Fruit fly (Drosophila melanogaster) whole organism, embryonic: Measurements from ENCODE around the gene lectin-33A.

Source experiments
- Antp ChIP-seq: fragments of 200-800 bp; sonication (Bioruptor generic); optimal IDR thresholded peaks from 3 replicates; lab custom pipeline; 2016; ENCODE audit warnings: missing biosample characterization, missing genetic modification characterization
- Atf3 ChIP-seq: fragments of 200-800 bp; sonication (Bioruptor generic); optimal IDR thresholded peaks from 3 replicates; lab custom pipeline; 2016; ENCODE audit warnings: missing biosample characterization, missing genetic modification characterization
- Atf6 ChIP-seq: fragments of 200-800 bp; sonication (Bioruptor generic); IDR thresholded peaks from 2 replicates; pipeline ENCODE4 v1.3.6; 2022; ENCODE audit warnings: missing biosample characterization, missing genetic modification characterization
- Bteb2 ChIP-seq: fragments of 200-800 bp; sonication (Bioruptor generic); optimal IDR thresholded peaks from 2 replicates; lab custom pipeline; 2016; ENCODE audit warnings: missing biosample characterization, missing genetic modification characterization
- C15 ChIP-seq: fragments of 200-800 bp; sonication (Bioruptor generic); IDR thresholded peaks from 3 replicates; pipeline ENCODE4 v1.3.6; 2022; ENCODE audit warnings: missing biosample characterization, missing genetic modification characterization
- CG10431 ChIP-seq: fragments of 200-800 bp; sonication (Bioruptor generic); optimal IDR thresholded peaks from 3 replicates; lab custom pipeline; 2018; ENCODE audit warnings: missing biosample characterization, mild to moderate bottlenecking, missing genetic modification characterization
- CG10654 ChIP-seq: fragments of 200-800 bp; sonication (Bioruptor generic); optimal IDR thresholded peaks from 2 replicates; lab custom pipeline; 2016; ENCODE audit warnings: missing biosample characterization, missing genetic modification characterization
- CG10979 ChIP-seq: fragments of 200-800 bp; sonication (Bioruptor generic); optimal IDR thresholded peaks from 2 replicates; lab custom pipeline; 2018; ENCODE audit warnings: missing biosample characterization, mild to moderate bottlenecking, missing genetic modification characterization, moderate library complexity
- CG11085 ChIP-seq: fragments of 200-800 bp; sonication (Bioruptor generic); IDR thresholded peaks from 2 replicates; pipeline ENCODE4 v1.3.6; 2022; ENCODE audit warnings: missing biosample characterization, missing genetic modification characterization
- CG11398 ChIP-seq: fragments of 200-800 bp; sonication (Bioruptor generic); optimal IDR thresholded peaks from 2 replicates; lab custom pipeline; 2016; ENCODE audit warnings: missing biosample characterization, missing genetic modification characterization
- CG12155 ChIP-seq: fragments of 200-800 bp; sonication (Bioruptor generic); optimal IDR thresholded peaks from 3 replicates; lab custom pipeline; 2016; ENCODE audit warnings: missing biosample characterization, missing genetic modification characterization
- CG12236 ChIP-seq: fragments of 200-800 bp; sonication (Bioruptor generic); optimal IDR thresholded peaks from 2 replicates; lab custom pipeline; 2016; ENCODE audit warnings: missing biosample characterization, missing genetic modification characterization
- CG14014 ChIP-seq: fragments of 200-800 bp; sonication (Bioruptor generic); IDR thresholded peaks from 2 replicates; pipeline ENCODE4 v1.3.6; 2022; ENCODE audit warnings: missing biosample characterization, missing genetic modification characterization
- CG1529 ChIP-seq: fragments of 200-800 bp; sonication (Bioruptor generic); optimal IDR thresholded peaks from 3 replicates; lab custom pipeline; 2018; ENCODE audit warnings: missing biosample characterization, missing genetic modification characterization
- CG15479 ChIP-seq: fragments of 200-800 bp; sonication (Bioruptor generic); optimal IDR thresholded peaks from 3 replicates; lab custom pipeline; 2019; ENCODE audit warnings: missing biosample characterization, mild to moderate bottlenecking, missing genetic modification characterization, moderate library complexity
- CG17385 ChIP-seq: fragments of 200-800 bp; sonication (Bioruptor generic); optimal IDR thresholded peaks from 3 replicates; lab custom pipeline; 2018; ENCODE audit warnings: missing biosample characterization, mild to moderate bottlenecking, missing genetic modification characterization
- CG2889 ChIP-seq: fragments of 200-800 bp; sonication (Bioruptor generic); IDR thresholded peaks from 3 replicates; pipeline ENCODE4 v1.3.6; 2022; ENCODE audit warnings: missing biosample characterization, missing genetic modification characterization
- CG33557 ChIP-seq: fragments of 200-800 bp; sonication (Bioruptor generic); optimal IDR thresholded peaks from 2 replicates; lab custom pipeline; 2019; ENCODE audit warnings: missing biosample characterization, mild to moderate bottlenecking, missing genetic modification characterization, moderate library complexity
- CG3838 ChIP-seq: fragments of 200-800 bp; sonication (Bioruptor generic); optimal IDR thresholded peaks from 3 replicates; lab custom pipeline; 2016; ENCODE audit warnings: missing biosample characterization, missing genetic modification characterization
- CG3995 ChIP-seq: fragments of 200-800 bp; sonication (Bioruptor generic); optimal IDR thresholded peaks from 3 replicates; lab custom pipeline; 2016; ENCODE audit warnings: missing biosample characterization, missing genetic modification characterization
- CG4820 ChIP-seq: fragments of 200-800 bp; sonication (Bioruptor generic); optimal IDR thresholded peaks from 3 replicates; lab custom pipeline; 2016; ENCODE audit warnings: missing biosample characterization, missing genetic modification characterization
- CG5245 ChIP-seq: fragments of 200-800 bp; sonication (Bioruptor generic); optimal IDR thresholded peaks from 3 replicates; lab custom pipeline; 2016; ENCODE audit warnings: missing biosample characterization, missing genetic modification characterization
- CG6813 ChIP-seq: fragments of 200-800 bp; sonication (Bioruptor generic); optimal IDR thresholded peaks from 2 replicates; lab custom pipeline; 2017; ENCODE audit warnings: missing biosample characterization, missing genetic modification characterization, mild to moderate bottlenecking, moderate library complexity, missing genetic modification reagents
- CG7271 ChIP-seq: fragments of 200-800 bp; sonication (Bioruptor generic); optimal IDR thresholded peaks from 2 replicates; lab custom pipeline; 2018; ENCODE audit warnings: missing biosample characterization, mild to moderate bottlenecking, missing genetic modification characterization, moderate library complexity
- CG8290 ChIP-seq, 3 experiments: fragments of 200-800 bp; sonication (Bioruptor generic); optimal IDR thresholded peaks; 2 replicates each; lab custom pipeline; 2016 to 2019; ENCODE audit warnings: missing biosample characterization in 3 of 3, missing genetic modification characterization in 3 of 3, mild to moderate bottlenecking in 2 of 3, moderate library complexity in 1 of 3
- D ChIP-seq, 2 experiments: fragments of 200-800 bp in 1 of 2; fragments of >200 bp in 1 of 2; sonication (Bioruptor generic) in 1 of 2; optimal IDR thresholded peaks; 2 replicates in 1 of 2; 3 replicates in 1 of 2; lab custom pipeline; 2017; ENCODE audit warnings: mild to moderate bottlenecking in 1 of 2, missing biosample characterization in 1 of 2, missing genetic modification characterization in 1 of 2, missing genetic modification reagents in 1 of 2
- Dfd ChIP-seq, 2 experiments: fragments of >200 bp; optimal IDR thresholded peaks; 2 replicates each; lab custom pipeline; 2017; ENCODE audit warnings: missing biosample characterization in 2 of 2, missing genetic modification characterization in 2 of 2
- Eip74EF ChIP-seq, 2 experiments: fragments of 200-800 bp in 1 of 2; fragments of >200 bp in 1 of 2; sonication (Bioruptor generic) in 1 of 2; optimal IDR thresholded peaks; 2 replicates each; lab custom pipeline; 2017 to 2019; ENCODE audit warnings: missing biosample characterization in 2 of 2, missing genetic modification characterization in 2 of 2, mild to moderate bottlenecking in 1 of 2, moderate library complexity in 1 of 2
- Ets97D ChIP-seq: fragments of 200-800 bp; sonication (Bioruptor generic); optimal IDR thresholded peaks from 3 replicates; lab custom pipeline; 2016; ENCODE audit warnings: missing biosample characterization, missing genetic modification characterization
- Gug ChIP-seq: fragments of 200-800 bp; sonication (Bioruptor generic); IDR thresholded peaks from 4 replicates; pipeline ENCODE4 v1.3.6; 2022; ENCODE audit warnings: missing biosample characterization, missing genetic modification characterization
- Hr3 ChIP-seq: fragments of 200-800 bp; sonication (Bioruptor generic); optimal IDR thresholded peaks from 3 replicates; lab custom pipeline; 2016; ENCODE audit warnings: missing biosample characterization, missing genetic modification characterization
- Myb ChIP-seq: fragments of 200-800 bp; sonication (Bioruptor generic); optimal IDR thresholded peaks from 2 replicates; lab custom pipeline; 2016; ENCODE audit warnings: missing biosample characterization, missing genetic modification characterization
- Oli ChIP-seq: fragments of 200-800 bp; sonication (Bioruptor generic); optimal IDR thresholded peaks from 2 replicates; lab custom pipeline; 2018; ENCODE audit warnings: missing biosample characterization, mild to moderate bottlenecking, missing genetic modification characterization, moderate library complexity
- Trl ChIP-seq, 3 experiments: fragments of >200 bp in 2 of 3; fragments of 200-800 bp in 1 of 3; sonication (Bioruptor generic) in 1 of 3; optimal IDR thresholded peaks; 2 replicates in 1 of 3; 3 replicates in 2 of 3; lab custom pipeline; 2016 to 2017; ENCODE audit warnings: missing biosample characterization in 1 of 3, missing genetic modification characterization in 1 of 3
- bbx ChIP-seq: fragments of 200-800 bp; sonication (Bioruptor generic); IDR thresholded peaks from 2 replicates; pipeline ENCODE4 v1.3.6; 2022; ENCODE audit warnings: missing biosample characterization, missing genetic modification characterization; ENCODE audit not compliant: partially characterized antibody
- caup ChIP-seq: fragments of 200-800 bp; sonication (Bioruptor generic); optimal IDR thresholded peaks from 3 replicates; lab custom pipeline; 2017; ENCODE audit warnings: missing biosample characterization, mild to moderate bottlenecking, missing genetic modification characterization, moderate library complexity; ENCODE audit not compliant: severe bottlenecking
- chif ChIP-seq, 2 experiments: fragments of 200-800 bp; sonication (Bioruptor generic); optimal IDR thresholded peaks; 3 replicates each; lab custom pipeline; 2016; ENCODE audit warnings: missing biosample characterization in 2 of 2, missing genetic modification characterization in 2 of 2
- crc ChIP-seq: fragments of 200-800 bp; sonication (Bioruptor generic); optimal IDR thresholded peaks from 2 replicates; lab custom pipeline; 2016; ENCODE audit warnings: missing biosample characterization, missing genetic modification characterization
- crol ChIP-seq: fragments of 200-800 bp; sonication (Bioruptor generic); IDR thresholded peaks from 2 replicates; pipeline ENCODE4 v1.3.6; 2022; ENCODE audit warnings: missing biosample characterization, missing genetic modification characterization
- crp ChIP-seq, 2 experiments: fragments of 200-800 bp; sonication (Bioruptor generic); optimal IDR thresholded peaks; 2 replicates in 1 of 2; 3 replicates in 1 of 2; lab custom pipeline; 2017; ENCODE audit warnings: missing biosample characterization in 2 of 2, missing genetic modification characterization in 2 of 2, mild to moderate bottlenecking in 1 of 2, moderate library complexity in 1 of 2
- dan ChIP-seq: fragments of 200-800 bp; sonication (Bioruptor generic); IDR thresholded peaks from 2 replicates; pipeline ENCODE4 v1.3.6; 2022; ENCODE audit warnings: missing biosample characterization, missing genetic modification characterization
- ems ChIP-seq: fragments of 200-800 bp; sonication (Bioruptor generic); optimal IDR thresholded peaks from 3 replicates; lab custom pipeline; 2016; ENCODE audit warnings: missing biosample characterization, missing genetic modification characterization
- eve ChIP-seq, 2 experiments: fragments of >200 bp; optimal IDR thresholded peaks; 2 replicates each; lab custom pipeline; 2017; ENCODE audit warnings: missing biosample characterization in 2 of 2, missing genetic modification characterization in 2 of 2
- luna ChIP-seq: fragments of 200-800 bp; sonication (Bioruptor generic); optimal IDR thresholded peaks from 2 replicates; lab custom pipeline; 2016; ENCODE audit warnings: missing biosample characterization, missing genetic modification characterization
- psq ChIP-seq: fragments of 200-800 bp; sonication (Bioruptor generic); optimal IDR thresholded peaks from 2 replicates; lab custom pipeline; 2017; ENCODE audit warnings: missing biosample characterization, missing genetic modification characterization
- scrt ChIP-seq: fragments of 200-800 bp; sonication (Bioruptor generic); optimal IDR thresholded peaks from 2 replicates; lab custom pipeline; 2018; ENCODE audit warnings: missing biosample characterization, mild to moderate bottlenecking, missing genetic modification characterization, moderate library complexity
- seq ChIP-seq: fragments of 200-800 bp; sonication (Bioruptor generic); IDR thresholded peaks from 2 replicates; pipeline ENCODE4 v1.3.6; 2022; ENCODE audit warnings: missing biosample characterization, missing genetic modification characterization
- ssp ChIP-seq: fragments of 200-800 bp; sonication (Bioruptor generic); IDR thresholded peaks from 2 replicates; pipeline ENCODE4 v1.3.6; 2022; ENCODE audit warnings: missing biosample characterization, missing genetic modification characterization
- stwl ChIP-seq: fragments of 200-800 bp; sonication (Bioruptor generic); optimal IDR thresholded peaks from 3 replicates; lab custom pipeline; 2018; ENCODE audit warnings: missing biosample characterization, mild to moderate bottlenecking, missing genetic modification characterization, moderate library complexity
- tgo ChIP-seq: fragments of 200-800 bp; sonication (Bioruptor generic); IDR thresholded peaks from 3 replicates; pipeline ENCODE4 v1.3.6; 2022; ENCODE audit warnings: missing biosample characterization, missing genetic modification characterization

The lectin-33A gene

dm6 chr2L:10986138-10986537 lies 15.7 kb upstream of the lectin-33A start (continued):
- TF ChIP-seq D (optimal IDR thresholded peaks at IDR 0.05; lab: Kevin White, UChicago) (no peak), D (GFP tag; optimal IDR thresholded peaks at IDR 0.05; lab: Kevin White, UChicago) (peak; percentile 40), C15 (GFP tag; lab: Robert Waterston, UW) (no peak), crol (GFP tag; lab: Robert Waterston, UW) (no peak), Ets97D (GFP tag; lab: Kevin White, UChicago) (peak; percentile 16), Antp (GFP tag; lab: Kevin White, UChicago) (no peak), CG6813 (peak; percentile 34), CG33557 (GFP tag; lab: Kevin White, UChicago) (no peak), CG3995 (no peak), Gug (GFP tag; lab: Robert Waterston, UW) (no peak), CG10979 (tag; lab: Kevin White, UChicago) (peak; percentile 54), Eip74EF (GFP tag; optimal IDR thresholded peaks at IDR 0.05; lab: Kevin White, UChicago) (no peak), CG5245 (GFP tag; lab: Kevin White, UChicago) (peak; percentile 70), eve (GFP tag; optimal IDR thresholded peaks at IDR 0.05; lab: Kevin White, UChicago) (no peak), luna (no peak), crp (GFP tag; optimal IDR thresholded peaks at IDR 0.05; lab: Kevin White, UChicago) (no peak), CG4820 (GFP tag; lab: Kevin White, UChicago) (peak; percentile 38), scrt (GFP tag; lab: Kevin White, UChicago) (peak; percentile 6), bbx (no peak), crc (no peak), CG10431 (GFP tag; lab: Kevin White, UChicago) (no peak), CG15479 (GFP tag; lab: Kevin White, UChicago) (no peak), CG7271 (tag; lab: Kevin White, UChicago) (no peak), CG10654 (GFP tag; lab: Kevin White, UChicago) (no peak), Hr3 (GFP tag; lab: Kevin White, UChicago) (no peak), dan (GFP tag; lab: Robert Waterston, UW) (no peak), Bteb2 (GFP tag; lab: Kevin White, UChicago) (no peak), Myb (GFP tag; lab: Kevin White, UChicago) (no peak), CG17385 (GFP tag; lab: Kevin White, UChicago) (no peak), tgo (no peak), CG11085 (GFP tag; lab: Robert Waterston, UW) (no peak), CG8290 (GFP tag; optimal IDR thresholded peaks at IDR 0.05; lab: Kevin White, UChicago) (peak; percentile 76), CG8290 (tag; optimal IDR thresholded peaks at IDR 0.05; lab: Kevin White, UChicago) (no peak), Atf3 (no peak), Oli (tag; lab: Kevin White, UChicago) (no peak), ssp (no peak), ems (GFP tag; lab: Kevin White, UChicago) (no peak), chif (GFP tag; optimal IDR thresholded peaks at IDR 0.05; lab: Kevin White, UChicago) (no peak), CG12236 (no peak), CG11398 (GFP tag; lab: Kevin White, UChicago) (no peak), caup (GFP tag; lab: Kevin White, UChicago) (peak; percentile 36), Atf6 (GFP tag; lab: Robert Waterston, UW) (peak; percentile 26; the same call in 1 of the 2 replicates), CG14014 (GFP tag; lab: Robert Waterston, UW) (peak; percentile 69), CG2889 (GFP tag; lab: Robert Waterston, UW) (no peak), Trl (optimal IDR thresholded peaks at IDR 0.05; lab: Kevin White, UChicago) (no peak), Trl (GFP tag; optimal IDR thresholded peaks at IDR 0.05; lab: Kevin White, UChicago) (peak; percentile 24), seq (GFP tag; lab: Robert Waterston, UW) (no peak), CG3838 (GFP tag; lab: Kevin White, UChicago) (no peak), CG1529 (no peak), Dfd (GFP tag; optimal IDR thresholded peaks at IDR 0.05; lab: Kevin White, UChicago) (no peak), psq (GFP tag; lab: Kevin White, UChicago) (no peak), CG12155 (GFP tag; lab: Kevin White, UChicago) (no peak), stwl (tag; lab: Kevin White, UChicago) (peak; percentile 66)
